Fruit fly (Drosophila melanogaster) whole organism, larva: Measurements from ENCODE around the gene H15.

Experiments used
- noc ChIP-seq: fragments of 200-800 bp; sonication (Bioruptor generic); optimal IDR thresholded peaks from 3 replicates; lab custom pipeline; 2019; ENCODE audit warnings: missing biosample characterization, mild to moderate bottlenecking, missing genetic modification characterization, moderate library complexity

H15 gene

dm6 chr2L:5448148-5448547 is 44.1 kb downstream of the H15 start:
- no peak for TF ChIP-seq noc

- TF ChIP-seq noc = no peak
These were observed 49.0 kb downstream of the H15 start for dm6 chr2L:5453077-5453476.

- TF ChIP-seq noc = no peak
These were observed 55.7 kb downstream of the H15 start for dm6 chr2L:5459740-5460287.

- TF ChIP-seq noc = no peak
These were observed 57.0 kb downstream of the H15 start, which contains the start of gene mid for dm6 chr2L:5460907-5461723. mid (plus strand) TSS chr2L:5461639.

- no peak for TF ChIP-seq noc
These were observed 58.9 kb downstream of the H15 start for dm6 chr2L:5463029-5463428.
